Worm (Caenorhabditis elegans) whole organism, dauer: Measurements from ENCODE around the gene lgc-36.

Source experiments
- unc-62 ChIP-seq: sonication (generic microtip); optimal IDR thresholded peaks from 2 replicates; lab custom pipeline; 2017; ENCODE audit warnings: missing biosample characterization, missing genetic modification reagents, missing genetic modification characterization

The lgc-36 gene

DNA sequence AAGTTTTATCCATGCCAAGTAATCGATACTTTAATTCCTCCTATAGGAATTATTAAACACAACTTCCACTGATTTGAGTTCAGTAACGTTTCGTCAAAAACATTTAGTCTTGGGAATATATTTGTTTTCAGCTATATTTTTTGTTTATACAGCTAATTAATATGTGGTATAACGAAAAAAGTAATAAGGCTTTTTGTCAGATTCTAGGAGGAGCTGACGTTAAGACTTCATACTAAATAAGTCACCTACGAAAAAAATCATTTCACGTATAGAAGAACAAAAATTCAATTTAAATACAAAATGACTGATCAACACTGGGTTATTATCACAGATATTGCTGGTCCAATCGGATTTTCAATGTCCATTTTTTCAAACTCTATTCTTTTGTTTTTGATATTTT lies 10.0 kb upstream of the lgc-36 start, which contains the start of gene str-115:
TSS of gene str-115 (plus strand) at position 301 of the 400 bp plus-strand sequence.
- no peak for TF ChIP-seq unc-62 (GFP tag; lab: Kevin White, UChicago)

DNA sequence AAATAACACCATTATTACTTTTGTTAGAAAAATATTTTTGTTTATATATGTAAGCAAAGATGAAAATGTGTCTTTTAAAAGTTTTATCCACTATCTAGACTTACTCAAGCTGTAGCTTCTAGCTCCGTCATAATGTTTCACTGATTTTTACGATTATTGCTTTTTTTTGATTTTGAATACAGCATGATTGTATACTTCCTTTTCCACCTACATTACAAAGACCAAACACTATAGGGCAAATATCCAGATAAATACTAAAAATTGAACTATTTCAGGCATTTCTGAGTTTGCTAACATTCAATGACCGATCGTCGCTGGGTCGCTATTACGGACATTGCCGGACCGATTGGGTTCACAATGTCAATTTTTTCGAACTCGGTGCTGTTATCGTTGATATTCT lies 7.9 kb upstream of the lgc-36 start, which contains the start of gene str-116:
TSS of gene str-116 (plus strand) at position 301 of the 400 bp plus-strand sequence.
- no peak for TF ChIP-seq unc-62 (GFP tag; lab: Kevin White, UChicago)

ce11 chrV:11265482-11265881 lies 6.7 kb upstream of the lgc-36 start, which contains the start of gene cln-3.1:
Gene cln-3.1, minus strand, starts transcription at chrV:11265652.
- no peak for TF ChIP-seq unc-62 (GFP tag; lab: Kevin White, UChicago)

DNA sequence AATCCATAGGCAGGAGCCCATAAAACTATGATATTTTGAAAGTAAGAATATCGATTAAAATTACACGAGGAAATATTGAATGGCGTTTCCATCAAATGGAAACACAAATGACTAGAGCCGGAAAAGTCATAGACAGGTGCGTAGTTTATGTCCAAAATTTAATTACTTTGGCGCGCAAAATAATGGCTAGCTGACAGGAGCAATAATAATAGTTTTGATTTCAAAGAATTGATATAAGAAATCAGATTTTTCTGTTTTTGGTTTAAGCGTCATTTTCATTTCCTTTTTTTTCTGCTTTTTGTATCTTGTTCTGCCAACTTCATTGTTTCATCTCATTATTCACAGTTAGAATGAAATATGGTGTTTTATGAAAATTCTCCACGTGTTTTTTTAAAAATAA lies 4.2 kb upstream of the lgc-36 start, which contains the start of gene F07B10.4:
TSS of gene F07B10.4 (minus strand) at position 101 of the 400 bp plus-strand sequence.
- TF ChIP-seq unc-62 (GFP tag; lab: Kevin White, UChicago): no peak

DNA sequence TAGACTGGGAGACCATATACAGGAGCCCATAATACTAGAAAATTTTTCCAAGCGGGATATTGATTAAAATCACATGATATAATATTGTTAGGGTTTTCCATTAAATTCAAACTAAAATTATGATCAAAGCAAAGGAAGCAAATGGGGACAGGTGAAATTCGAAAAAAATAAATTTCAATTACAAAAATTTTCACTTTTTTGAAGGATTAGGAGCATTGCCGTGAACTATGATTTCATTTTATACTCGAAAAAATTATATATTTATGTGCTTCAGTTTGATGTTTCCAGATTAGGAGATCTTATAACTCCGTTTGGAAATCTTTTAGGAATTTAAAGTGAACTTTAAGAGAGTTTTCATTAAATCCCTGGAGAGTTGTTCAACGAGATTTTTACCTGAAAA lies 1.8 kb upstream of the lgc-36 start, which contains the start of gene F07B10.7:
TSS of gene F07B10.7 (minus strand) at position 101 of the 400 bp plus-strand sequence.
- no peak for TF ChIP-seq unc-62 (GFP tag; lab: Kevin White, UChicago)

ce11 chrV:11254980-11255379 lies 3.8 kb downstream of the lgc-36 start, which contains the start of gene srsx-31:
Gene srsx-31, minus strand, starts transcription at chrV:11255080.
- no peak for TF ChIP-seq unc-62 (GFP tag; lab: Kevin White, UChicago)

- no peak for TF ChIP-seq unc-62 (GFP tag; lab: Kevin White, UChicago)
Observed at ce11 chrV:11252429-11252828, 6.4 kb downstream of the lgc-36 start, which contains the start of gene srsx-33. Gene srsx-33, minus strand, starts transcription at chrV:11252529.

DNA sequence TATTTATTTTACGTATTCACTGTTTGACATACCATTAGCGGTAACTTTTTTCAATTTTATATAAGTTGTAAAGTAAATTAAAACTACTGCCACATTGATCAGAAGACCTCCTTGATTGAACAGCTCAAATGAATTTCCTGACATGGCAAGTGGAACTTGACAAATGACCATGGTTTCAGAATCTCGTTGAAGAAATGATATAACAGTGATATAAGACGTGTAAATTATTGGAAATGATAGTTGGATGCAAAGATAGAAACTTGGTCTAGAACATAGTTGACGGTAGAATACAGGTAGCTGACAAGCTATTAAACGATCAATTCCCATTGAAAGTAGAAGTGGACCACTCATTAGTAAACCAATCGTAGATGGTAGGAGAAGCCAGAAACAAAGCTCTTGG lies 7.0 kb downstream of the lgc-36 start:
- no peak for TF ChIP-seq unc-62 (GFP tag; lab: Kevin White, UChicago)

- no peak for TF ChIP-seq unc-62 (GFP tag; lab: Kevin White, UChicago)
Observed at ce11 chrV:11250735-11251134, 8.1 kb downstream of the lgc-36 start, which contains the start of gene T19B10.12. Gene T19B10.12, plus strand, starts transcription at chrV:11251035.

ce11 chrV:11247846-11248245 lies 10.9 kb downstream of the lgc-36 start, which contains the start of gene mam-4:
Gene mam-4, plus strand, starts transcription at chrV:11248146.
- TF ChIP-seq unc-62 (GFP tag; lab: Kevin White, UChicago): no peak

DNA sequence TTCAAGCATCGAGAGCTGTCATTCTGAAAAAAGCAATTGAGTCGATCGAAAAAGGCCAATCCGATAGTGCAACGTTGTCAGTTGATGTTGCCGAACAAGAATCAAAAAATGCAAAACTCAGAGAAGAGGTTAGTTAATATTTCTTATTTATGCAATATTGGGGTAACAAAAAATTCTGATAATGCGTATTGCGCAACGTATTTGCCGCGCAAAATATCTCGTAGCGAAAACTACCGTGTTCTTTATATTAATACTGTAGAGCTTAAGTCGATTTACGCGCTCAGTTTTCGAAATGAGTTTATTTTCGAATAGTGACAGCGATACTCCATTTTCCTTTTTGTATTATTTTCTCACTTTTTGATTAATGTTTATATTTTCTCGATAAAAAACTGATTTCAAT lies 13.8 kb downstream of the lgc-36 start:
- TF ChIP-seq unc-62 (GFP tag; lab: Kevin White, UChicago): no peak

DNA sequence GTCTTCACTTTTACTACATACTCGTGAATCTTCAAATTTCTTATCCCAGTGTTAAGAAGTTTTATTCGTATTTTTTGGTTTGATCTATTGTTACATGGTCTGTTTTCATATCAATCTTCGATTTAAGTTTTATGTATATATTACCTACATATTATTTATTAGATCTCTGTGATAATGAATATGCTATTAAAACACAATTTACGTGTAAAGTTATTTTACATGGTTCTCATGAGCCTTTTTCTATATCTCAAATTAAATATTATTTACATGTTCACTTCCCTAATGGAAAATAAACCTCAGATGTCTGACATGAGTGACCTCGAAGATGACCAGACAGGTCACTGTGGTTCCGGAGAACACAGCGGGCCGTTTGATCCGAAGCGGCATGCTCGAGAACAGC lies 14.3 kb downstream of the lgc-36 start, which contains the start of gene mxl-1:
TSS of gene mxl-1 (plus strand) at position 301 of the 400 bp plus-strand sequence.
- TF ChIP-seq unc-62 (GFP tag; lab: Kevin White, UChicago): no peak

- no peak for TF ChIP-seq unc-62 (GFP tag; lab: Kevin White, UChicago)
Observed at ce11 chrV:11241580-11241979, 17.2 kb downstream of the lgc-36 start, which contains the start of gene pgap-1. Gene pgap-1, plus strand, starts transcription at chrV:11241880.

ce11 chrV:11239187-11239725 lies 19.5 kb downstream of the lgc-36 start, which contains the start of the genes dvc-1 and ima-1:
Gene dvc-1, minus strand, starts transcription at chrV:11239331.
Gene ima-1, plus strand, starts transcription at chrV:11239675.
- no peak for TF ChIP-seq unc-62 (GFP tag; lab: Kevin White, UChicago)

ce11 chrV:11235876-11236275 lies 22.9 kb downstream of the lgc-36 start:
- TF ChIP-seq unc-62 (GFP tag; lab: Kevin White, UChicago): no peak

DNA sequence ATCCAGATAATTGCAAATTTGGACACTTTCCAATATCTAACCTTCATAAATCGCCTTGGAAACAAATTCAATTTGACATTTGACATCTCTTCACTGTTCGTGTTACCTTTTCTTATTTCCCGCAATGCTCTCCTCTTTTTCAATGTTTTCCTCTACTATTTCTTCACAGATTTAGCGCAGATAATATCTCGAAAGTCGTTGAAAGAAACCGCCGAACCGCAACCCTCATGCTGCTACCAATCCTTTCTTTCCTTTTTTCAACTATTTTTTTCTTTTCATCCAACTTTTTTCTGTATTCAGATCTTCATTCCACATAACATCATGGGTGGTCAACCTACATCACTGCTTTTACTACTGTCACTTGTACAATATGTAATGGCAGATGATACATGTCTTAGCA lies 24.4 kb downstream of the lgc-36 start, which contains the start of gene T19B10.5:
TSS of gene T19B10.5 (plus strand) at position 301 of the 400 bp plus-strand sequence.
- TF ChIP-seq unc-62 (GFP tag; lab: Kevin White, UChicago): no peak
